Fruit fly (Drosophila melanogaster): ENCODE data around the gene CalpC.

CalpC gene

DNA sequence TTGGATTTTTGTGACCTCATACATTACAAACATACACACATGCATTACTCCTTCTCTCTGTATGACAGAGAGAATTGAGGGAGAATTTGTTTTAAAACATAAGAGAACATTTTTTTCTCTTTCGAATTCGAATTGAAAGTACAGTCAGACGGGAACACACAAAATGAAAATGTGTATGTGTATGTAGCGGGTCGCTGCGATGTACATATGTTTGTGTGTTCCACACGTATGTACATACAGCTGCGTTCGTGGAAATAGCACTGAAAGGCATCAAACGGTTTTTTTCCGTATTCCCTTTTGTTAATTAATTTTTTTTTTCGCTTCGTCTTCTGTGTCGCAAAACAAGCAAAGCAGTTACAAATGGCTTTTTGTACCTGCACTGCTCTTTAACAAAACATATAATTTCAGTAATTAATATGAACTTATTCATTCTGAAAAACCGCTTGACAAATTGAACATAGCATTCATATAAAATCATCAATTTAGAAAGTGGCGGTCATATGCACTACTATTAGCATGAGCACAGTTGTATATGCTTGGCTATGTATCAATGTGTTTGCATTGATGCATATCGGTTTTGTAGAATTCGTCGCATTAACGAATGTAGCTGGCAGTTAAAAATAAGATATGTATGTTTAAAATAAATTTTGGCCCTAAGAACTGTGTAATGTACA lies 7.2 kb downstream of the CalpC start:
- TF ChIP-seq Hr51 (GFP tag; optimal IDR thresholded peaks at IDR 0.05) (peak; percentile 95 to 97), bowl (GFP tag; IDR thresholded peaks at IDR 0.05) (peak; percentile 83), CG6254 (GFP tag; optimal IDR thresholded peaks at IDR 0.05) (peak; percentile 91), stwl (tag; optimal IDR thresholded peaks at IDR 0.05) (peak; percentile 46), CG2889 (GFP tag; IDR thresholded peaks at IDR 0.05) (peak; percentile 80), gcm (GFP tag; optimal IDR thresholded peaks at IDR 0.05) (peak; percentile 96), CG12219 (GFP tag; optimal IDR thresholded peaks at IDR 0.05) (peak; percentile 96), CG4328 (GFP tag; optimal IDR thresholded peaks at IDR 0.05) (peak; percentile 96), maf-S (GFP tag; optimal IDR thresholded peaks at IDR 0.05) (peak; percentile 92), CG5245 (GFP tag; optimal IDR thresholded peaks at IDR 0.05) (peak; percentile 83), CG7372 (GFP tag; IDR thresholded peaks at IDR 0.05) (peak; percentile 93), CG3995 (GFP tag; optimal IDR thresholded peaks at IDR 0.05) (peak; percentile 69), CG13894 (tag; optimal IDR thresholded peaks at IDR 0.05) (peak; percentile 97), CG7963 (GFP tag; IDR thresholded peaks at IDR 0.05; ENCODE audit: partially characterized antibody) (no peak), CG16813 (GFP tag; IDR thresholded peaks at IDR 0.05; ENCODE audit: partially characterized antibody) (no peak), TFAM (GFP tag; optimal IDR thresholded peaks at IDR 0.05) (peak; percentile 75), Rfx (GFP tag; IDR thresholded peaks at IDR 0.05) (peak; percentile 93), en (GFP tag; optimal IDR thresholded peaks at IDR 0.05) (peak; percentile 91), nau (GFP tag; optimal IDR thresholded peaks at IDR 0.05) (peak; percentile 95), lmd (GFP tag; IDR thresholded peaks at IDR 0.05) (peak; percentile 95), eve (GFP tag; optimal IDR thresholded peaks at IDR 0.05) (no peak), crol (GFP tag; IDR thresholded peaks at IDR 0.05) (peak; percentile 49; the same call in 1 of the 2 replicates), CG12942 (GFP tag; optimal IDR thresholded peaks at IDR 0.05) (peak; percentile 89), CG5953 (GFP tag; IDR thresholded peaks at IDR 0.05) (peak; percentile 63; the same call in 1 of the 2 replicates), CG11560 (tag; IDR thresholded peaks at IDR 0.05) (no peak; the same call in 1 of the 3 replicates), pan (optimal IDR thresholded peaks at IDR 0.05) (no peak), pan (GFP tag; optimal IDR thresholded peaks at IDR 0.05 in 1 of 2, IDR thresholded peaks at IDR 0.05 in 1 of 2) (peak in 1 of 2 experiments; percentile 92), CG16779 (GFP tag; IDR thresholded peaks at IDR 0.05) (0 out of 2 replicates have a peak, but pooled peaks have one; percentile 45), NC2α (GFP tag; optimal IDR thresholded peaks at IDR 0.05) (peak; percentile 92), chn (GFP tag; optimal IDR thresholded peaks at IDR 0.05) (peak; percentile 95), CG11696 (GFP tag; IDR thresholded peaks at IDR 0.05) (peak; percentile 98), CG6813 (GFP tag; optimal IDR thresholded peaks at IDR 0.05) (peak; percentile 95), CG18599 (GFP tag; optimal IDR thresholded peaks at IDR 0.05) (peak; percentile 97), Dbx (GFP tag; IDR thresholded peaks at IDR 0.05) (peak; percentile 90; the same call in 2 of the 3 replicates), abd-A (tag; optimal IDR thresholded peaks at IDR 0.05) (peak; percentile 93), bsh (GFP tag; optimal IDR thresholded peaks at IDR 0.05) (peak; percentile 92 to 97), CG7556 (GFP tag; optimal IDR thresholded peaks at IDR 0.05) (peak; percentile 99), CG14441 (GFP tag; IDR thresholded peaks at IDR 0.05) (peak; percentile 92), CG15479 (GFP tag; optimal IDR thresholded peaks at IDR 0.05) (no peak), CG42726 (GFP tag; IDR thresholded peaks at IDR 0.05; ENCODE audit: partially characterized antibody) (no peak), Xbp1 (GFP tag; optimal IDR thresholded peaks at IDR 0.05) (peak; percentile 93), CG6854 (GFP tag; optimal IDR thresholded peaks at IDR 0.05) (peak; percentile 95), gcm2 (GFP tag; optimal IDR thresholded peaks at IDR 0.05) (peak; percentile 86), BEAF-32 (GFP tag; optimal IDR thresholded peaks at IDR 0.05) (peak; percentile 25), org-1 (GFP tag; optimal IDR thresholded peaks at IDR 0.05) (peak; percentile 97), mam (GFP tag; optimal IDR thresholded peaks at IDR 0.05) (peak; percentile 95), Chrac-16 (GFP tag; optimal IDR thresholded peaks at IDR 0.05) (peak; percentile 91), CG14667 (GFP tag; IDR thresholded peaks at IDR 0.05) (peak; percentile 85), Sry-β (GFP tag; optimal IDR thresholded peaks at IDR 0.05) (peak; percentile 69)
